Fruit fly (Drosophila melanogaster) S2 (cell line): ENCODE measurements around the gene dysc.

Experiments used
- CG8478 ChIP-seq: fragments of >200 bp; optimal IDR thresholded peaks from 2 replicates; lab custom pipeline; 2018
- CTCF ChIP-seq, 2 experiments: fragments of >200 bp; optimal IDR thresholded peaks; 2 replicates each; lab custom pipeline; 2018

dm6 chr3L:13866780-13867179 lies 36.3 kb downstream of the dysc start, which contains the start of gene CG8745:
- TF ChIP-seq CTCF (optimal IDR thresholded peaks at IDR 0.05; lab: Kevin White, UChicago) (no peak), CG8478 (no peak)
